Worm (Caenorhabditis elegans) whole organism, late embryonic: Measurements from ENCODE around the gene dhrr-1.

ENCODE experiments used
- C38D4.7 ChIP-seq: fragments of 200-800 bp; sonication (Bioruptor generic); optimal IDR thresholded peaks from 2 replicates; lab custom pipeline; 2018; ENCODE audit warnings: mild to moderate bottlenecking, missing genetic modification characterization, moderate library complexity, missing compliant biosample characterization
- F13H6.1 ChIP-seq: sonication (generic microtip); optimal IDR thresholded peaks from 2 replicates; lab custom pipeline; 2016; ENCODE audit warnings: missing genetic modification characterization, missing compliant biosample characterization
- K02D7.2 ChIP-seq: sonication (generic microtip); optimal IDR thresholded peaks from 2 replicates; lab custom pipeline; 2017; ENCODE audit warnings: mild to moderate bottlenecking, missing genetic modification characterization, missing compliant biosample characterization
- K09A11.1 ChIP-seq: sonication (generic microtip); optimal IDR thresholded peaks from 2 replicates; lab custom pipeline; 2017; ENCODE audit warnings: antibody characterized with exemption, mild to moderate bottlenecking, missing genetic modification characterization, missing compliant biosample characterization; ENCODE audit not compliant: insufficient read depth
- ahr-1 ChIP-seq: sonication (generic microtip); optimal IDR thresholded peaks from 2 replicates; lab custom pipeline; 2016; ENCODE audit warnings: missing genetic modification characterization, missing compliant biosample characterization
- ama-1 ChIP-seq: fragments of 150-350 bp; optimal IDR thresholded peaks from 2 replicates; lab custom pipeline; 2014
- ceh-14 ChIP-seq: sonication (generic microtip); optimal IDR thresholded peaks from 2 replicates; lab custom pipeline; 2016; ENCODE audit warnings: missing genotype, missing genetic modification characterization, missing compliant biosample characterization
- ceh-22 ChIP-seq: sonication (generic microtip); optimal IDR thresholded peaks from 2 replicates; lab custom pipeline; 2017; ENCODE audit warnings: missing biosample characterization, missing genetic modification characterization
- ceh-30 ChIP-seq: fragments of 150-350 bp; optimal IDR thresholded peaks from 2 replicates; lab custom pipeline; 2014; ENCODE audit warnings: missing biosample characterization, missing genetic modification characterization
- ceh-31 ChIP-seq: sonication (generic microtip); optimal IDR thresholded peaks from 2 replicates; lab custom pipeline; 2016; ENCODE audit warnings: missing genetic modification characterization, missing compliant biosample characterization
- ceh-34 ChIP-seq: sonication (generic microtip); optimal IDR thresholded peaks from 2 replicates; lab custom pipeline; 2016; ENCODE audit warnings: mild to moderate bottlenecking, missing genetic modification characterization, missing compliant biosample characterization
- ceh-48 ChIP-seq: sonication (generic microtip); optimal IDR thresholded peaks from 2 replicates; lab custom pipeline; 2016; ENCODE audit warnings: missing genetic modification characterization, inconsistent platforms, missing compliant biosample characterization
- ceh-9 ChIP-seq: sonication (generic microtip); optimal IDR thresholded peaks from 2 replicates; lab custom pipeline; 2016; ENCODE audit warnings: mild to moderate bottlenecking, missing genetic modification characterization, inconsistent platforms, missing compliant biosample characterization
- che-1 ChIP-seq: sonication (generic microtip); optimal IDR thresholded peaks from 2 replicates; lab custom pipeline; 2016; ENCODE audit warnings: mild to moderate bottlenecking, missing genetic modification characterization, missing compliant biosample characterization
- dmd-4 ChIP-seq: sonication (generic microtip); optimal IDR thresholded peaks from 2 replicates; lab custom pipeline; 2016; ENCODE audit warnings: borderline replicate concordance, missing genetic modification characterization, missing compliant biosample characterization
- elt-2 ChIP-seq: sonication (generic microtip); optimal IDR thresholded peaks from 2 replicates; lab custom pipeline; 2016; ENCODE audit warnings: missing genetic modification reagents, missing genetic modification characterization, missing compliant biosample characterization
- elt-4 ChIP-seq: sonication (generic microtip); optimal IDR thresholded peaks from 2 replicates; lab custom pipeline; 2016; ENCODE audit warnings: missing genetic modification characterization, missing compliant biosample characterization
- eyg-1 ChIP-seq: sonication (generic microtip); optimal IDR thresholded peaks from 2 replicates; lab custom pipeline; 2016; ENCODE audit warnings: missing genotype, missing genetic modification characterization, missing compliant biosample characterization
- fkh-10 ChIP-seq: fragments of 150-350 bp; optimal IDR thresholded peaks from 2 replicates; lab custom pipeline; 2014; ENCODE audit warnings: missing biosample characterization, missing genetic modification reagents, missing genetic modification characterization
- fkh-6 ChIP-seq: sonication (generic microtip); optimal IDR thresholded peaks from 2 replicates; lab custom pipeline; 2016; ENCODE audit warnings: missing genetic modification characterization, missing compliant biosample characterization
- gmeb-2 ChIP-seq: sonication (generic microtip); optimal IDR thresholded peaks from 2 replicates; lab custom pipeline; 2016; ENCODE audit warnings: missing genetic modification characterization, inconsistent platforms, missing compliant biosample characterization
- hlh-15 ChIP-seq: sonication (generic microtip); optimal IDR thresholded peaks from 2 replicates; lab custom pipeline; 2016; ENCODE audit warnings: missing genetic modification characterization, missing compliant biosample characterization
- hlh-30 ChIP-seq: sonication (generic microtip); optimal IDR thresholded peaks from 2 replicates; lab custom pipeline; 2017; ENCODE audit warnings: antibody characterized with exemption, missing genetic modification characterization, missing compliant biosample characterization; ENCODE audit not compliant: insufficient read depth
- hlh-8 ChIP-seq: sonication (generic microtip); optimal IDR thresholded peaks from 2 replicates; lab custom pipeline; 2016; ENCODE audit warnings: missing genotype, missing genetic modification characterization, missing compliant biosample characterization
- lim-6 ChIP-seq: sonication (generic microtip); optimal IDR thresholded peaks from 2 replicates; lab custom pipeline; 2016; ENCODE audit warnings: missing genetic modification characterization, missing compliant biosample characterization
- mec-3 ChIP-seq: sonication (generic microtip); optimal IDR thresholded peaks from 2 replicates; lab custom pipeline; 2016; ENCODE audit warnings: borderline replicate concordance, missing genetic modification characterization, missing compliant biosample characterization
- nhr-11 ChIP-seq: fragments of 150-350 bp; optimal IDR thresholded peaks from 2 replicates; lab custom pipeline; 2014; ENCODE audit warnings: missing biosample characterization, missing genetic modification characterization
- pha-4 ChIP-seq: fragments of 150-350 bp; optimal IDR thresholded peaks from 2 replicates; lab custom pipeline; 2018; ENCODE audit warnings: missing biosample characterization, missing genetic modification reagents, missing genetic modification characterization
- pqm-1 ChIP-seq: sonication (generic microtip); optimal IDR thresholded peaks from 2 replicates; lab custom pipeline; 2016; ENCODE audit warnings: missing genetic modification characterization, missing compliant biosample characterization
- pros-1 ChIP-seq: fragments of 150-350 bp; optimal IDR thresholded peaks from 2 replicates; lab custom pipeline; 2014; ENCODE audit warnings: missing biosample characterization, missing genetic modification reagents, missing genetic modification characterization
- ref-2 ChIP-seq: sonication (generic microtip); optimal IDR thresholded peaks from 2 replicates; lab custom pipeline; 2016; ENCODE audit warnings: missing genetic modification characterization, missing compliant biosample characterization
- rnt-1 ChIP-seq: sonication (generic microtip); optimal IDR thresholded peaks from 2 replicates; lab custom pipeline; 2016; ENCODE audit warnings: missing genetic modification characterization, missing compliant biosample characterization
- sdc-2 ChIP-seq: sonication (generic microtip); optimal IDR thresholded peaks from 2 replicates; lab custom pipeline; 2016; ENCODE audit warnings: missing genotype, missing genetic modification characterization, missing compliant biosample characterization
- sox-2 ChIP-seq: fragments of 200-800 bp; sonication (Bioruptor generic); IDR thresholded peaks from 2 replicates; pipeline ENCODE4 v1.3.6; 2022; ENCODE audit warnings: missing genetic modification reagents, missing genetic modification characterization, missing compliant biosample characterization
- sox-4 ChIP-seq: sonication (generic microtip); optimal IDR thresholded peaks from 2 replicates; lab custom pipeline; 2017; ENCODE audit warnings: mild to moderate bottlenecking, missing genetic modification characterization, inconsistent platforms, missing compliant biosample characterization
- syd-9 ChIP-seq: sonication (generic microtip); optimal IDR thresholded peaks from 2 replicates; lab custom pipeline; 2016; ENCODE audit warnings: mild to moderate bottlenecking, missing genetic modification characterization, moderate library complexity, missing compliant biosample characterization
- tbx-2 ChIP-seq: sonication (generic microtip); optimal IDR thresholded peaks from 2 replicates; lab custom pipeline; 2016; ENCODE audit warnings: missing genetic modification characterization, missing compliant biosample characterization
- unc-42 ChIP-seq: sonication (generic microtip); optimal IDR thresholded peaks from 2 replicates; lab custom pipeline; 2016; ENCODE audit warnings: missing genotype, missing genetic modification characterization, missing compliant biosample characterization
- unc-55 ChIP-seq: sonication (generic microtip); optimal IDR thresholded peaks from 2 replicates; lab custom pipeline; 2017; ENCODE audit warnings: missing biosample characterization, missing genetic modification reagents, missing genetic modification characterization

The dhrr-1 gene

DNA sequence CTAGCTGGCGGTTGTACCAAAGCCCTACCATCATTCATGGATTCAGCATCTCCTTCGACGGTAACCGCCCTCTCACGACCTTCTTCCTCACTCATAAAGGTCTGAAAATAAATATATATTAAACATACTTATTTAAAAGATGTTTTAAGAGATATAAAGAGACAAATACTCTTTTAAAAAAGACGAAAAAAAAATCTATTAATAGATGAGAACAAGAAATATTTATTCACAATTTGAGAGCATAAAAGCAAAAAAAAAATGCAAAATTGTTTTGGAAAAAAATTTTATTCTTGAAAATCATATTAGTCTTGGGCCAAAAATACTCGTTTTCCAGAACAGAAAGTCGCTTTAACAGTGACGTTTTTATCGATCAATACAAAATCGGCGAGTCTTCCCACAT, 52.2 kb downstream of the dhrr-1 start, which contains the start of gene skat-1:
TSS of gene skat-1 (minus strand) at position 101 of the 400 bp plus-strand sequence.
- TF ChIP-seq pha-4 (tag; lab: Kevin White, UChicago) (no peak), fkh-6 (tag; lab: Kevin White, UChicago) (no peak), sox-2 (GFP tag; lab: Robert Waterston, UW) (no peak), unc-55 (GFP tag; lab: Kevin White, UChicago) (no peak), ceh-9 (tag; lab: Kevin White, UChicago) (no peak), che-1 (no peak), pros-1 (no peak), sox-4 (tag; lab: Kevin White, UChicago) (no peak), ceh-34 (no peak), syd-9 (tag; lab: Kevin White, UChicago) (no peak), ceh-14 (tag; lab: Kevin White, UChicago) (no peak)

DNA sequence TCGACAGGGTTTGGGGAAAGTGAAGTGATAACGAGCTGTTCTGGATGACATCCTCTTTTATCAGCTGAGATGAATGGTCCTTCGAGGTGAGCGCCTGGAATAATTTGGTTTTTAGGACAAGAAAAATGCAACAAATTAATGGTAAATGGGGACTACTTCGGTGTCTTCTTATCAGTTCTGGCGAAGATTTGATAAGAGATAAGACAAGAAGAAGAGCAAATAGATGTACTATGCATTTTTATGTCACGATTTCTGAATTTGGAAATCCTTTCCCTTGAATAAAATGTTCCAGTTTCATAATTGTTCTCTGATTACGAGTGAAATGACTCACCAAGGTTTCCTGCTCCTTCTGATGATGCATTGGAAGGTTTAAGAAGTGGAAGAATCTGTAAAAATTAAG, 53.4 kb downstream of the dhrr-1 start:
- TF ChIP-seq gmeb-2 (tag; lab: Kevin White, UChicago) (no peak), K09A11.1 (tag; lab: Kevin White, UChicago) (no peak), pqm-1 (tag; lab: Kevin White, UChicago) (no peak), elt-2 (tag; lab: Kevin White, UChicago) (peak; percentile 88), ceh-9 (tag; lab: Kevin White, UChicago) (no peak)
- TF ChIP-seq, all 69 proteins: peak for 1

DNA sequence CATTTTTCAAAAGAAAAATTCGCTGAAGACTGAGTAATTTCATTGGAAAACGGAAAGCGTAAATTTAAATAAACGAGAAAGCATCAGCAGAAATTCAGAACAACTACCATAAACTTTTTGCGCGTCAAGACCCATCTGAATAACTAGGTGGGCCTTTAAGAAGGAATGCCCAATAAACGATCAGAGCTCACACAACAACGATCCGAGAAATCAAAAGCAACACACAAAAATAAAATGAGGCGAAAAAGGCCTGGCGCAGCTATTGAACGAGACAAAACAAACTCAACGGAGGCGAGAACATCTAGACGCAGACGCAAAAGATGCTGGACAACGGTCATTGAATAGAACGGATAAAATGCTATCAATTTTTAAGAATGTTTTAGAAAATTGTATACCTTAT, 54.4 kb downstream of the dhrr-1 start:
- TF ChIP-seq sox-4 (tag; lab: Kevin White, UChicago) (no peak), sox-2 (GFP tag; lab: Robert Waterston, UW) (no peak), fkh-10 (no peak), tbx-2 (tag; lab: Kevin White, UChicago) (no peak), hlh-8 (tag; lab: Kevin White, UChicago) (no peak), C38D4.7 (no peak), elt-4 (no peak), ceh-22 (tag; lab: Kevin White, UChicago) (no peak), hlh-30 (tag; lab: Kevin White, UChicago) (no peak), pha-4 (tag; lab: Kevin White, UChicago) (no peak), mec-3 (tag; lab: Kevin White, UChicago) (no peak), syd-9 (tag; lab: Kevin White, UChicago) (no peak), ama-1 (lab: Kevin White, UChicago) (no peak), ref-2 (tag; lab: Kevin White, UChicago) (no peak), ahr-1 (no peak), ceh-48 (no peak), rnt-1 (tag; lab: Kevin White, UChicago) (no peak)

DNA sequence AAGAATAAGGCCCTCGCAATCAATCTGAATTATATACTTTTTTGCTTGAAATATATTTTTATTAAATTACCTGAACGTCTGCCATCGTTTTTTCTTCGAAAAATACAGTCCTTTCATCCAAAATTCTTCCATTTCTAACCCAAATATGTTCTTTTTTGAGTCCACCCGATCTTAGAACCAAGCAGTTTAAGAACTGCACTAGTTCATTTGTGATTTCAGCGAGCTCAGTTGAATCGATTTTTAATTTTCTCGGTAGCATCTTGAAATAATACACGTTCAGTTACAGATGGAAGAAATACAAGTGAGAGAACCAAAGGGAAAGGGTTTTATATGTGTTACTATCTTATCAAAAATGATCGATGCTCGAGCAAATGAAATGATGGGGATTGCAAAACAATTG, 55.1 kb downstream of the dhrr-1 start, which contains the start of gene F59B2.3:
TSS of gene F59B2.3 (minus strand) at position 259 of the 400 bp plus-strand sequence.
- TF ChIP-seq lim-6 (tag; lab: Kevin White, UChicago) (no peak), sdc-2 (tag; lab: Kevin White, UChicago) (no peak), unc-42 (tag; lab: Kevin White, UChicago) (no peak), ahr-1 (no peak), nhr-11 (tag; lab: Kevin White, UChicago) (no peak)

DNA sequence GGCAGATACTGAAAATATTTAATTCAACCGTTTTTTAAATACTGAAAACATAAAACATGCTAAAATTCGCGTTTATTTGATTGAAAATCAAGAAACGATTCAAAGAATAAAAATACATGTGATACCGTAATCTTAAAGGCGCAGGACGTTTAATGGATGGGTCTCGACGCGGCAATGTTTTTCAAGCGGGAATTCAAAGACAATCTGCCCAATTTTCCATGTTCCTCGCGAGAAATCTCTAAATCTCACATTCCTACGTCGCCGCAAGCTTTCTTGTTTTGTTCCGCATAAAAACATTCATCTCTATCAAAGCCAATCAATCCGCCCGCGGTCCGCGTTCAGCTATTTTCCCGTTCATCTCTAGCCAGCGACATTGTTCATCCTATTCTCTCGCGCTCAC, 57.0 kb downstream of the dhrr-1 start:
- TF ChIP-seq F13H6.1 (tag; lab: Kevin White, UChicago), result no peak
- TF ChIP-seq ceh-34, result no peak
- TF ChIP-seq eyg-1 (tag; lab: Kevin White, UChicago), result no peak
- TF ChIP-seq hlh-15, result no peak
- TF ChIP-seq pros-1, result no peak
- no peak for TF ChIP-seq pha-4 (tag; lab: Kevin White, UChicago)
- TF ChIP-seq K02D7.2 (tag; lab: Kevin White, UChicago), result no peak
- no peak for TF ChIP-seq ceh-30
- TF ChIP-seq ceh-9 (tag; lab: Kevin White, UChicago), result no peak
- no peak for TF ChIP-seq dmd-4
- no peak for TF ChIP-seq hlh-30 (tag; lab: Kevin White, UChicago)
- no peak for TF ChIP-seq K09A11.1 (tag; lab: Kevin White, UChicago)
- TF ChIP-seq ceh-31, result no peak
- TF ChIP-seq sox-4 (tag; lab: Kevin White, UChicago), result no peak
- no peak for TF ChIP-seq sdc-2 (tag; lab: Kevin White, UChicago)
- no peak for TF ChIP-seq hlh-8 (tag; lab: Kevin White, UChicago)
